Fruit fly (Drosophila melanogaster): ENCODE results near the gene CG8188.

CG8188 gene

DNA sequence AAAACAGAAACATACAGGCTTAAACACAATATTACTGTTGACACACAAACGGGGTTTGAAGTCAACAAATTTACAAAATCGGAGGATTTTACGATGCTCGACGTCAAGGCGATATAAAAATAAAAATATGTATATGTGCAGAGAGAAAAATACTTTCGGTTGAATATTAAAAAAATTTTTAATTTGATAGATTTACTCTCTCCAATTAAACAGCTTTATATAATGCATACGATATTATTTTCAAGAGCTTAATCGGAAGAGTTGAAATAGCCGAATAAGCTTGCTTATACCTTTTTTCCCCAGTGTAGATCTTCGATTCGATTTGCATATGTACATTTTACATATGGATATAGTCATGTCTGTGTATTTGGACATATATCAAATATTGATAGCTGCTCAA, 6.2 kb downstream of the CG8188 start (continued):
- TF ChIP-seq pnt (GFP tag; optimal IDR thresholded peaks at IDR 0.05) (no peak), ems (GFP tag; optimal IDR thresholded peaks at IDR 0.05) (no peak), CG4282 (GFP tag; optimal IDR thresholded peaks at IDR 0.05) (no peak), gro (GFP tag; optimal IDR thresholded peaks at IDR 0.05) (peak; percentile 21), CG34376 (GFP tag; optimal IDR thresholded peaks at IDR 0.05) (peak; percentile 50), tgo (GFP tag; IDR thresholded peaks at IDR 0.05) (peak; percentile 70), gem (tag; optimal IDR thresholded peaks at IDR 0.05) (peak; percentile 79), Bgb (GFP tag; IDR thresholded peaks at IDR 0.05; ENCODE audit: partially characterized antibody) (no peak), nerfin-1 (tag; optimal IDR thresholded peaks at IDR 0.05) (no peak), jumu (GFP tag; optimal IDR thresholded peaks at IDR 0.05) (no peak), CG7839 (tag; optimal IDR thresholded peaks at IDR 0.05) (peak; percentile 81), gsb (GFP tag; IDR thresholded peaks at IDR 0.05) (peak; percentile 34; the same call in 1 of the 2 replicates), esg (GFP tag; conservative IDR thresholded peaks at IDR 0.05) (peak; percentile 44; the same call in 1 of the 2 replicates), CG5245 (GFP tag; optimal IDR thresholded peaks at IDR 0.05) (no peak), CG1602 (GFP tag; optimal IDR thresholded peaks at IDR 0.05) (no peak), CG15479 (GFP tag; optimal IDR thresholded peaks at IDR 0.05) (no peak), CG8944 (GFP tag; optimal IDR thresholded peaks at IDR 0.05) (no peak), klu (GFP tag; IDR thresholded peaks at IDR 0.05) (no peak), sens (GFP tag) (peak; percentile 81), Oaz (GFP tag; IDR thresholded peaks at IDR 0.05) (peak; percentile 37; the same call in 1 of the 2 replicates), fru (optimal IDR thresholded peaks at IDR 0.05) (no peak), CG7745 (tag; optimal IDR thresholded peaks at IDR 0.05) (no peak), CG18619 (GFP tag; optimal IDR thresholded peaks at IDR 0.05) (peak; percentile 42), Eip74EF (GFP tag; optimal IDR thresholded peaks at IDR 0.05) (peak in 1 of 2 experiments; percentile 21), ftz-f1 (GFP tag; optimal IDR thresholded peaks at IDR 0.05) (no peak), wdn (GFP tag; IDR thresholded peaks at IDR 0.05) (peak; percentile 63), insv (GFP tag; optimal IDR thresholded peaks at IDR 0.05) (no peak), Oli (tag; optimal IDR thresholded peaks at IDR 0.05) (peak; percentile 52), rib (GFP tag; IDR thresholded peaks at IDR 0.05) (no peak), nmo (GFP tag; optimal IDR thresholded peaks at IDR 0.05) (peak; percentile 60), Sox100B (GFP tag; optimal IDR thresholded peaks at IDR 0.05) (peak; percentile 0), btn (GFP tag; optimal IDR thresholded peaks at IDR 0.05) (no peak), br (optimal IDR thresholded peaks at IDR 0.05) (no peak), Dp (GFP tag; optimal IDR thresholded peaks at IDR 0.05) (no peak), CG1233 (GFP tag; optimal IDR thresholded peaks at IDR 0.05) (no peak), gcm2 (GFP tag; optimal IDR thresholded peaks at IDR 0.05) (no peak), C15 (GFP tag; IDR thresholded peaks at IDR 0.05) (0 out of 3 replicates have a peak, but pooled peaks have one; percentile 12), CG5953 (GFP tag; IDR thresholded peaks at IDR 0.05) (no peak), Ada2b (GFP tag; IDR thresholded peaks at IDR 0.05) (peak; percentile 68), Opbp (GFP tag; IDR thresholded peaks at IDR 0.05; ENCODE audit: partially characterized antibody) (no peak), usp (GFP tag; optimal IDR thresholded peaks at IDR 0.05) (no peak), CG3407 (GFP tag; optimal IDR thresholded peaks at IDR 0.05) (no peak), CG11456 (GFP tag; IDR thresholded peaks at IDR 0.05) (no peak), CG17361 (GFP tag; IDR thresholded peaks at IDR 0.05) (peak; percentile 65), gcm (GFP tag; optimal IDR thresholded peaks at IDR 0.05) (peak; percentile 23), Med (GFP tag) (peak; percentile 91), CG33557 (GFP tag; optimal IDR thresholded peaks at IDR 0.05) (no peak), Mrtf (GFP tag; IDR thresholded peaks at IDR 0.05) (peak; percentile 32; the same call in 1 of the 3 replicates), CG13424 (tag; optimal IDR thresholded peaks at IDR 0.05) (peak; percentile 55), CG14667 (GFP tag; IDR thresholded peaks at IDR 0.05) (peak; percentile 21; the same call in 1 of the 2 replicates), tna (GFP tag; IDR thresholded peaks at IDR 0.05; ENCODE audit: partially characterized antibody) (no peak), ERR (GFP tag; optimal IDR thresholded peaks at IDR 0.05) (no peak)
